Worm (Caenorhabditis elegans) whole organism, L4 larva: Measurements from ENCODE around the gene F58E6.11.

ENCODE experiments used
- D1046.2 ChIP-seq: fragments of 200-800 bp; sonication (Bioruptor generic); IDR thresholded peaks from 2 replicates; pipeline ENCODE4 v1.3.6; 2022; ENCODE audit warnings: missing genetic modification characterization, missing compliant biosample characterization
- F10B5.3 ChIP-seq: sonication (generic microtip); optimal IDR thresholded peaks from 2 replicates; lab custom pipeline; 2016; ENCODE audit warnings: mild to moderate bottlenecking, missing genetic modification characterization, missing compliant biosample characterization
- F26F4.8 ChIP-seq: fragments of 200-800 bp; sonication (Bioruptor generic); conservative IDR thresholded peaks from 2 replicates; pipeline ENCODE4 v1.3.6; 2022; ENCODE audit warnings: missing genetic modification characterization, missing compliant biosample characterization
- R02D3.7 ChIP-seq: fragments of 150-350 bp; sonication (generic microtip); optimal IDR thresholded peaks from 3 replicates; lab custom pipeline; 2014; ENCODE audit warnings: missing biosample characterization, missing genetic modification characterization
- T20F7.1 ChIP-seq: fragments of 200-800 bp; sonication (Bioruptor generic); optimal IDR thresholded peaks from 2 replicates; lab custom pipeline; 2018; ENCODE audit warnings: mild to moderate bottlenecking, missing genetic modification characterization, missing compliant biosample characterization
- Y105C5A.15 ChIP-seq: fragments of 200-800 bp; sonication (Bioruptor generic); IDR thresholded peaks from 2 replicates; pipeline ENCODE4 v1.3.6; 2022; ENCODE audit warnings: missing genetic modification characterization, missing compliant biosample characterization
- Y5F2A.4 ChIP-seq: fragments of 200-800 bp; sonication (Bioruptor generic); optimal IDR thresholded peaks from 2 replicates; lab custom pipeline; 2018; ENCODE audit warnings: mild to moderate bottlenecking, missing genetic modification characterization, missing compliant biosample characterization
- aha-1 ChIP-seq: fragments of 150-350 bp; peaks from one replicate; lab custom pipeline; 2014; ENCODE audit warnings: missing biosample characterization, missing genetic modification characterization
- ceh-32 ChIP-seq: sonication (generic microtip); optimal IDR thresholded peaks from 2 replicates; lab custom pipeline; 2016; ENCODE audit warnings: mild to moderate bottlenecking, missing genetic modification characterization, missing compliant biosample characterization; ENCODE audit not compliant: poor library complexity
- ceh-82 ChIP-seq: sonication (generic microtip); optimal IDR thresholded peaks from 2 replicates; lab custom pipeline; 2017; ENCODE audit warnings: missing biosample characterization, missing genetic modification characterization
- ces-1 ChIP-seq: fragments of 150-350 bp; sonication (generic microtip); optimal IDR thresholded peaks from 4 replicates; lab custom pipeline; 2014; ENCODE audit warnings: missing biosample characterization, missing genetic modification reagents, missing genetic modification characterization
- daf-12 ChIP-seq: fragments of 150-350 bp; optimal IDR thresholded peaks from 2 replicates; lab custom pipeline; 2014; ENCODE audit warnings: missing biosample characterization, missing genetic modification reagents, missing genetic modification characterization
- daf-16 ChIP-seq, 3 experiments: sonication (generic microtip); optimal IDR thresholded peaks; 2 replicates each; lab custom pipeline; 2016 to 2017; ENCODE audit warnings: missing genetic modification characterization in 3 of 3, missing genetic modification reagents in 3 of 3, mild to moderate bottlenecking in 2 of 3, missing compliant biosample characterization in 2 of 3, missing biosample characterization in 1 of 3, moderate library complexity in 1 of 3
- daf-19 ChIP-seq: fragments of 200-800 bp; sonication (Bioruptor generic); conservative IDR thresholded peaks from 2 replicates; pipeline ENCODE4 v1.3.6; 2022; ENCODE audit warnings: missing genetic modification characterization, missing compliant biosample characterization
- dve-1 ChIP-seq: sonication (generic microtip); optimal IDR thresholded peaks from 2 replicates; lab custom pipeline; 2017; ENCODE audit warnings: antibody characterized with exemption, mild to moderate bottlenecking, missing genetic modification characterization, missing compliant biosample characterization; ENCODE audit not compliant: insufficient read depth
- egl-43 ChIP-seq: fragments of 200-800 bp; sonication (Bioruptor generic); IDR thresholded peaks from 2 replicates; pipeline ENCODE4 v1.3.6; 2022; ENCODE audit warnings: missing genetic modification reagents, missing genetic modification characterization, missing compliant biosample characterization
- fkh-10 ChIP-seq: fragments of 150-350 bp; optimal IDR thresholded peaks from 2 replicates; lab custom pipeline; 2014; ENCODE audit warnings: missing biosample characterization, missing genetic modification reagents, missing genetic modification characterization
- hlh-11 ChIP-seq: fragments of 200-800 bp; sonication (Bioruptor generic); optimal IDR thresholded peaks from 2 replicates; lab custom pipeline; 2018; ENCODE audit warnings: mild to moderate bottlenecking, missing genetic modification characterization, missing compliant biosample characterization
- hlh-30 ChIP-seq: sonication (generic microtip); optimal IDR thresholded peaks from 2 replicates; lab custom pipeline; 2017; ENCODE audit warnings: antibody characterized with exemption, mild to moderate bottlenecking, missing genetic modification characterization, missing compliant biosample characterization; ENCODE audit not compliant: insufficient read depth
- lin-1 ChIP-seq: fragments of 200-800 bp; sonication (Bioruptor generic); IDR thresholded peaks from 2 replicates; pipeline ENCODE4 v1.3.6; 2022; ENCODE audit warnings: missing genetic modification reagents, missing genetic modification characterization, missing compliant biosample characterization
- lin-15B ChIP-seq: fragments of 150-350 bp; sonication (generic microtip); optimal IDR thresholded peaks from 3 replicates; lab custom pipeline; 2014; ENCODE audit warnings: missing biosample characterization, missing genetic modification characterization
- lin-38 ChIP-seq: fragments of 200-800 bp; sonication (Bioruptor generic); IDR thresholded peaks from 2 replicates; pipeline ENCODE4 v1.3.6; 2022; ENCODE audit warnings: missing genetic modification reagents, missing genetic modification characterization, missing compliant biosample characterization
- lsy-2 ChIP-seq, 2 experiments: fragments of 150-350 bp in 1 of 2; sonication (generic microtip) in 1 of 2; optimal IDR thresholded peaks; 2 replicates each; lab custom pipeline; 2014 to 2017; ENCODE audit warnings: missing biosample characterization in 2 of 2, missing genetic modification characterization in 2 of 2
- mxl-2 ChIP-seq: fragments of 200-800 bp; sonication (Bioruptor generic); conservative IDR thresholded peaks from 2 replicates; pipeline ENCODE4 v1.3.6; 2022; ENCODE audit warnings: missing genetic modification reagents, missing genetic modification characterization, missing compliant biosample characterization
- mxl-3 ChIP-seq: fragments of 200-800 bp; sonication (Bioruptor generic); optimal IDR thresholded peaks from 2 replicates; lab custom pipeline; 2018; ENCODE audit warnings: mild to moderate bottlenecking, missing genetic modification characterization, missing compliant biosample characterization
- nhr-102 ChIP-seq: sonication (generic microtip); optimal IDR thresholded peaks from 2 replicates; lab custom pipeline; 2016; ENCODE audit warnings: mild to moderate bottlenecking, missing genetic modification characterization, moderate library complexity, missing compliant biosample characterization
- nhr-11 ChIP-seq: fragments of 150-350 bp; optimal IDR thresholded peaks from 2 replicates; lab custom pipeline; 2014; ENCODE audit warnings: missing biosample characterization, missing genetic modification characterization
- nhr-111 ChIP-seq: fragments of 200-800 bp; sonication (Bioruptor generic); optimal IDR thresholded peaks from 2 replicates; lab custom pipeline; 2018; ENCODE audit warnings: mild to moderate bottlenecking, missing genetic modification characterization, missing compliant biosample characterization
- nhr-237 ChIP-seq: sonication (generic microtip); optimal IDR thresholded peaks from 2 replicates; lab custom pipeline; 2017; ENCODE audit warnings: missing biosample characterization, missing genetic modification characterization
- nhr-25 ChIP-seq: sonication (generic microtip); optimal IDR thresholded peaks from 2 replicates; lab custom pipeline; 2017; ENCODE audit warnings: missing genetic modification characterization, mild to moderate bottlenecking, missing compliant biosample characterization, antibody characterized with exemption, moderate library complexity, borderline replicate concordance; ENCODE audit not compliant: insufficient read depth
- pqm-1 ChIP-seq: sonication (generic microtip); optimal IDR thresholded peaks from 2 replicates; lab custom pipeline; 2017; ENCODE audit warnings: missing biosample characterization, missing genetic modification characterization
- rbr-2 ChIP-seq: sonication (generic microtip); optimal IDR thresholded peaks from 2 replicates; lab custom pipeline; 2016; ENCODE audit warnings: missing genotype, missing genetic modification characterization, missing compliant biosample characterization
- set-16 ChIP-seq: fragments of 200-800 bp; sonication (Bioruptor generic); IDR thresholded peaks from 2 replicates; pipeline ENCODE4 v1.3.6; 2022; ENCODE audit warnings: missing genetic modification reagents, missing genetic modification characterization, missing compliant biosample characterization
- snpc-1.2 ChIP-seq: fragments of 200-800 bp; sonication (Bioruptor generic); IDR thresholded peaks from 2 replicates; pipeline ENCODE4 v1.3.6; 2022; ENCODE audit warnings: missing genetic modification reagents, missing genetic modification characterization, missing compliant biosample characterization
- spr-1 ChIP-seq: sonication (generic microtip); optimal IDR thresholded peaks from 2 replicates; lab custom pipeline; 2016; ENCODE audit warnings: mild to moderate bottlenecking, missing genetic modification characterization, missing compliant biosample characterization
- spr-3 ChIP-seq: fragments of 200-800 bp; sonication (Bioruptor generic); optimal IDR thresholded peaks from 2 replicates; lab custom pipeline; 2018; ENCODE audit warnings: mild to moderate bottlenecking, missing genetic modification characterization, missing compliant biosample characterization
- tag-97 ChIP-seq: fragments of 200-800 bp; sonication (Bioruptor generic); IDR thresholded peaks from 2 replicates; pipeline ENCODE4 v1.3.6; 2022; ENCODE audit warnings: missing genetic modification characterization, missing compliant biosample characterization
- unc-62 ChIP-seq, 3 experiments: fragments of 150-350 bp in 1 of 3; sonication (generic microtip); optimal IDR thresholded peaks in 2 of 3; peaks in 1 of 3; 1 replicate in 1 of 3; 2 replicates in 2 of 3; lab custom pipeline; 2014 to 2017; ENCODE audit warnings: missing biosample characterization in 3 of 3, missing genetic modification characterization in 3 of 3, missing genetic modification reagents in 3 of 3, missing genotype in 1 of 3
- vab-7 ChIP-seq: fragments of 200-800 bp; sonication (Bioruptor generic); IDR thresholded peaks from 2 replicates; pipeline ENCODE4 v1.3.6; 2022; ENCODE audit warnings: missing genetic modification reagents, missing genetic modification characterization, missing compliant biosample characterization
- zag-1 ChIP-seq: fragments of 150-350 bp; optimal IDR thresholded peaks from 2 replicates; lab custom pipeline; 2014; ENCODE audit warnings: missing biosample characterization, missing genetic modification characterization
- zfp-2 ChIP-seq: sonication (generic microtip); optimal IDR thresholded peaks from 2 replicates; lab custom pipeline; 2016; ENCODE audit warnings: mild to moderate bottlenecking, missing genetic modification characterization, missing compliant biosample characterization
- ztf-11 ChIP-seq: fragments of 150-350 bp; optimal IDR thresholded peaks from 2 replicates; lab custom pipeline; 2014; ENCODE audit warnings: missing biosample characterization, missing genetic modification characterization

Gene F58E6.11

DNA sequence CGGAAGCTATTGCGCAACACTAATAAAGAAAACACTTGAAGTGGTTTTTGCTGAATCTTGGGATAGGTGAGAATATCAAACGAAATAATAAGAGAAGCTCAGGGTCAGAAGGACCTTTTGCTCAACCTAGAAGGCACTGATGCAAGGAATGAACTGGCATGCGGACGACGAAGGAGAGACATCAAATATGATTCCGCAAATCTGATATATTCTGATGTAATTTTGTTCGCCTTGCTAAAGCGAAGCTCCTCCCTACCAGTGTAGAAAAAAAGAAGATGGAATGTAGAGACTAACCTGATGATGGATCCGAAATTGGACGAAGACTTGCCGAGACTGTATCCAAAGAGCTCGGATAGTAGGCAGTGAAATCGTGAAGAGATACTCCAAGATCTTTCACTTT is 10.2 kb upstream of the F58E6.11 start (continued):
- no peak for TF ChIP-seq F10B5.3 (tag; lab: Kevin White, UChicago)

DNA sequence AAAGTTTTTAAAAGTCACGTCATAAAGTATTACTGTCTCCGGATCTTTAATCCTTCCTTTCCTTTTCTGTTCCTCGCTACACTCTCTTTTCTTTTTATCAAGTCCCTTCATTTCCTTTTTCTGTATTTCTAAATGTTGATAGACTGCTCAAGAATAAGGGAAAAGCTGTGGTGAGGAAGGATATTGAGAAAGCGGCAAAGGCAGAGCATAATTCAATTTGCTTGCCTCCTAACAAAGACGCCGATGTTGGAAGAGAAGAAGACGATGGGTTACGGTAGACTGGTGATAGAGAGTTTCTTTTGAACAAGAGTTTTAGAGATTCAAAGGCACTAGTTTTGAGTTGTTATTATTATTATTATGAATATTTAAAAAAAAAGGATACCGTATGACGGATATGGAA is 7.8 kb upstream of the F58E6.11 start:
- TF ChIP-seq lsy-2 (tag; optimal IDR thresholded peaks at IDR 0.05; lab: Kevin White, UChicago) = peak; percentile 6 to 83
- TF ChIP-seq Y5F2A.4 = no peak
- TF ChIP-seq dve-1 (tag; lab: Kevin White, UChicago) = no peak
- no peak for TF ChIP-seq nhr-25 (tag; lab: Kevin White, UChicago)
- no peak for TF ChIP-seq daf-19 (GFP tag; lab: Robert Waterston, UW)
- TF ChIP-seq lin-38 (GFP tag; lab: Robert Waterston, UW) = no peak
- peak; percentile 22 for TF ChIP-seq rbr-2
- no peak for TF ChIP-seq zag-1 (tag; lab: Kevin White, UChicago)
- TF ChIP-seq set-16 (GFP tag; lab: Robert Waterston, UW) = no peak
- TF ChIP-seq D1046.2 (GFP tag; lab: Robert Waterston, UW) = no peak
- no peak for TF ChIP-seq ztf-11 (tag; lab: Kevin White, UChicago)
- TF ChIP-seq vab-7 (GFP tag; lab: Robert Waterston, UW) = no peak
- TF ChIP-seq ceh-82 = no peak
- TF ChIP-seq aha-1 (tag; lab: Kevin White, UChicago) = peak; percentile 71
- TF ChIP-seq ces-1 (GFP tag; lab: Kevin White, UChicago) = peak; percentile 100
- TF ChIP-seq nhr-11 (tag; lab: Kevin White, UChicago) = no peak
- TF ChIP-seq F26F4.8 = no peak
- no peak for TF ChIP-seq daf-12 (tag; lab: Kevin White, UChicago)
- no peak for TF ChIP-seq spr-3 (GFP tag; lab: Kevin White, UChicago)
- peak; percentile 14 for TF ChIP-seq ceh-32 (tag; lab: Kevin White, UChicago)
- TF ChIP-seq fkh-10 (GFP tag; lab: Kevin White, UChicago) = peak; percentile 97
- TF ChIP-seq R02D3.7 (tag; lab: Kevin White, UChicago) = no peak
- no peak for TF ChIP-seq egl-43 (GFP tag; lab: Robert Waterston, UW)
- no peak for TF ChIP-seq nhr-111
- no peak for TF ChIP-seq daf-16 (GFP tag; optimal IDR thresholded peaks at IDR 0.05; lab: Kevin White, UChicago)
- TF ChIP-seq daf-16 (tag; optimal IDR thresholded peaks at IDR 0.05; lab: Kevin White, UChicago) = no peak
- no peak for TF ChIP-seq zfp-2 (tag; lab: Kevin White, UChicago)
- TF ChIP-seq lin-1 (GFP tag; lab: Robert Waterston, UW) = no peak

DNA sequence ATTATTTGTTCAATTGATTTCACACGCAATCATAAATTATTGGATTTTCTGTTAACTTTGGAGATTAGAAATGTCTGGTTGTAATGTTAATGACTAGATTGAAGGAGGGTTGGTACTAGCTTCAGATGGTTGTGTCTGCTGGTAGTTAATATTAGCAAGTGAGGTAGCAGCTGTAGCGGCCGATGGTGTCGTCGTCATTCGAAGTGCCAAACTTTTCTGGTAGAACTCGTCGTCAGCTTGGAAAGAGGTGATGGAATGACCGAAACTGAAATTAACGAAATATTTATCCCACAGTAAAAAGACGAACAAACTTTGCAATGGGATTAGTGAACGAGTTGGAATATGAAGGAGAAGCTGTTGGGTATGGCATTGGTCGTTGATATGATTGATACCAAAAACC is 6.8 kb upstream of the F58E6.11 start:
- TF ChIP-seq Y5F2A.4 (no peak), unc-62 (GFP tag; optimal IDR thresholded peaks at IDR 0.05 in 1 of 2; lab: Kevin White, UChicago) (peak in 1 of 2 experiments; percentile 97), unc-62 (tag; optimal IDR thresholded peaks at IDR 0.05; lab: Kevin White, UChicago) (no peak), zfp-2 (tag; lab: Kevin White, UChicago) (no peak), spr-3 (GFP tag; lab: Kevin White, UChicago) (no peak), vab-7 (GFP tag; lab: Robert Waterston, UW) (no peak), snpc-1.2 (no peak), tag-97 (no peak)

DNA sequence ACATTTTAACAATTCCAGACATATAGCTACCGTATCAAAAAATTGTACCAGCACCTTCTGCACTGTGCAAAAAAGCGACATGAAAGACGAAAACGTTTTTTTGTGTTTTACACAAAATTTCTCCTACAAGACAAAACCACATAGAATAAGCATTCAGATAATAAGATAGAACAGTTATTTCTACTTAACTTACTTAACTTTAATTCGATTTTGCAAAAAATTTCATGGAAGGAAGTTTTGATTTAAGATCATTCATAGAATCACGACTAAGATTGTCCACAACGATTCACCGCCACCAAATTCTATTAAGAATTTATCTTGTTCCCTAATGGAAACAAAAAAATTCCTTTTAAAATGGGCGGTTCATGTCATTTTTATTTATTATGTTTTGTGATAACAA is 6.0 kb upstream of the F58E6.11 start:
- no peak for TF ChIP-seq hlh-11 (tag; lab: Kevin White, UChicago)
- TF ChIP-seq mxl-2 = no peak
- TF ChIP-seq tag-97 = no peak
- no peak for TF ChIP-seq hlh-30
- TF ChIP-seq lin-15B (tag; lab: Kevin White, UChicago) = no peak
- TF ChIP-seq nhr-237 = no peak
- no peak for TF ChIP-seq T20F7.1 (GFP tag; lab: Kevin White, UChicago)
- no peak for TF ChIP-seq F26F4.8
- TF ChIP-seq spr-1 (tag; lab: Kevin White, UChicago) = no peak
- TF ChIP-seq pqm-1 (tag; lab: Kevin White, UChicago) = no peak
- TF ChIP-seq mxl-3 (GFP tag; lab: Kevin White, UChicago) = no peak
- TF ChIP-seq Y105C5A.15 = no peak
- TF ChIP-seq nhr-102 (tag; lab: Kevin White, UChicago) = no peak
